Fruit fly (Drosophila melanogaster) whole organism: ENCODE measurements around the gene CG44303.

Experiments used
- CG8478 ChIP-seq: fragments of >200 bp; optimal IDR thresholded peaks from 2 replicates; lab custom pipeline; 2018; ENCODE audit warnings: inconsistent platforms
- EcR ChIP-seq, 2 experiments: fragments of >200 bp; optimal IDR thresholded peaks; 2 replicates each; lab custom pipeline; 2017; ENCODE audit warnings: missing biosample characterization in 2 of 2, missing genetic modification characterization in 2 of 2, missing genetic modification reagents in 2 of 2
- psq ChIP-seq: fragments of >200 bp; optimal IDR thresholded peaks from 2 replicates; lab custom pipeline; 2017
- usp ChIP-seq: fragments of >200 bp; optimal IDR thresholded peaks from 2 replicates; lab custom pipeline; 2017; ENCODE audit warnings: missing biosample characterization, missing genetic modification characterization, mixed read lengths

DNA sequence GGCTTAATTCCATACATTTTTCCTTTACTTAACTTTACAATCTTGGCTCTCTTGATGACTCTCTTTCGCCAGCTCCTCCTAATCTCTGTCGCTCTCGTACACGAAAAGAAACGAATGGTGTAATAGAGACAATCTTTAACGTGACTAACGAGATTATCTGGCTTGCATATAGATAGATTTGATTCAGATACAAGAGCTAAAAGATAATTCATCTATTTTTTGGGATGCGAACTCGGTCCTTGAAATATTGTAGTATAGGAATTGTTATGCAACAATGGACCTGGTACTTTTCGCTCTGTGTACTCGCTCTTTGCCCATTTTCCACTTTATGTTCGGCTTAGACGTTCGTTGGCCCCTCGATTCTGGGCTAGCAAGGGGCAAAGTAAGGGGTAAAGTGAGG lies 24.1 kb upstream of the CG44303 start:
- TF ChIP-seq psq, result no peak
- TF ChIP-seq CG8478 (lab: Kevin White, UChicago), result no peak
- TF ChIP-seq EcR (GFP tag; optimal IDR thresholded peaks at IDR 0.05; lab: Kevin White, UChicago), result no peak
- no peak for TF ChIP-seq usp (GFP tag; lab: Kevin White, UChicago)
